Worm (Caenorhabditis elegans) whole organism, L4/young adult: Measurements from ENCODE around the gene F54F7.3.

ENCODE experiments used
- W03F9.2 ChIP-seq: fragments of 150-350 bp; optimal IDR thresholded peaks from 2 replicates; lab custom pipeline; 2014; ENCODE audit warnings: missing biosample characterization, missing genetic modification characterization
- dao-5 ChIP-seq: sonication (generic microtip); optimal IDR thresholded peaks from 2 replicates; lab custom pipeline; 2016; ENCODE audit warnings: missing genotype, missing genetic modification characterization, moderate library complexity, missing compliant biosample characterization

DNA sequence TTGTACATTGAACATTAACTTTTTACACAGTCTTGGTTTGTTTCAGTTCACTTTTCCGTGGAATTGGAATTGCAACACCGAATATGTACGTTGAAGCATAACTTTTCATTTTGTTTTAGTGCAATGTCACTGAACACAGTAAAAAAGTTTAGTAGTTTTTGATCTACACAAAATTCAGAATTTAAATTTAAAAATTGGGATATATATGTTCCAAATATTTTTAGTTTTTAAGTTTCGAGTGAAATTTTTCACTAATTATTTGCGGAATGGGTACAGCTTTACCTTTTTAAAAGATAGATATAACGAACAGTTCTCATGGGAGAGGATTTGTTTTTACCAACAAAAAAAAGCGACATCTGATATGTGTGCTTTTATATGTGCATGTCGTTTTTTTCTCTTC is 33.2 kb downstream of the F54F7.3 start:
- no peak for TF ChIP-seq dao-5 (tag; lab: Kevin White, UChicago)
- TF ChIP-seq W03F9.2: no peak
